Fruit fly (Drosophila melanogaster) Kc167 (cell line): Measurements from ENCODE around the gene tx.

ENCODE experiments used
- Myc ChIP-seq: fragments of >200 bp; optimal IDR thresholded peaks from 2 replicates; lab custom pipeline; 2017; ENCODE audit warnings: missing external identifiers
- Sin3A ChIP-seq: fragments of >200 bp; optimal IDR thresholded peaks from 2 replicates; lab custom pipeline; 2018; ENCODE audit warnings: missing external identifiers
- h ChIP-seq: fragments of >200 bp; optimal IDR thresholded peaks from 3 replicates; lab custom pipeline; 2018; ENCODE audit warnings: missing external identifiers
- insv ChIP-seq: fragments of >200 bp; optimal IDR thresholded peaks from 3 replicates; lab custom pipeline; 2018; ENCODE audit warnings: missing external identifiers
- psq ChIP-seq: fragments of >200 bp; optimal IDR thresholded peaks from 2 replicates; lab custom pipeline; 2017; ENCODE audit warnings: missing external identifiers
- ttk ChIP-seq: sonication (Bioruptor generic); optimal IDR thresholded peaks from 2 replicates; lab custom pipeline; 2017; ENCODE audit warnings: missing external identifiers

tx gene

DNA sequence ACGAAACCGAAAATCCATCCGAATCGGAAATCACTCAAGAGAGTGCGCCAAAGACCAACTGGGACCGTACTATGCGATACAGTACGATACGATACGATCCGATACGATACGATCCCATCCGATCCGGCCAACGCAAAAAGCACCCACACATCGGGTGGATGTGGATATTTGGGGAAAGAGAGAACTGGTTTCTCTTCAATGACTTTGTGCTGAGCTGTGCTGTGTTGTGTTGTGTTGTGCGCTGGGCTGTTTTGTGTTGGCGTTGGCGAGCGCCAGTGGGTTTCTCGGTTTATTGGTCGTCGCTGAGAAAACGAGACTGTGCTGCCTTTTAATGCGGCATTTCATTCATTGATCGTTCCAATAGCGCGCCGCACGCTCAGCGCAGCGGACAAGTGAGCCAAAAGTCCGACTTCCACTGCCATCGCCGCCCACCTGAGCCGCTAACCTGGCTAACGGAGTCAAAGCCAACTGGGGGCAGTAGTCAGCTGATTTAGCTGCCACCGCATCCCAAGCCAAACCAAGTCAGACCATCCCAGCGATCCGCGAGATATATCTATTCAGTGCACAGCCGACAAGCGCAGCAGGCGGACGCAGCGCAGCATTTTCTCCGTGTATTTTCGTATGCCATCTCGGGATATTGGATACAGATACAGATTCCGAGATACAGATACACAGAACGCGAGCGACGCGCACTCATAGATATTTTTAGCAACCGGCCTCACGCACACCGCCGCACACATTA is at the start of gene tx:
tx (plus strand) TSS at position 324 of the 742 bp plus-strand sequence.
- TF ChIP-seq psq, result no peak
- no peak for TF ChIP-seq ttk
- no peak for TF ChIP-seq h (lab: Kevin White, UChicago)

DNA sequence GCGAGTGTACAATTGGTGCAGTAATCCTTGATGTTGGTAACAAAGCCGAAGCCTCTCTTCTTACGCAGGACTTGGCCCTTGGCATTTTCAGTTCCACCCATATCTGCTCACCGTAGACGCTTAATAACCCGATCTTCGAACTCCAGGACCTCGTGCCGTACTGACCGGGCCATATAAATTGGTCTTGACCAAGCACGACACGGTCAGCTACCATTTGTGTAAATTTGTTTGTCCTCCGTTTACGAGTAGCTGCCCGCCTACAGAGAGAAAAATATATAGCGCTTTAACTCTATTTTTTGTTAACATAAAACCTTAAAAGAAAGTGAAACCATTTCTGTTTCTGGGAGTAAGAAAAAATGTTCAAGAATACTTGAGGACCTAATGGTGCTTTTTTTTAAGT is 37.0 kb upstream of the tx start, which contains the start of gene ppk15:
ppk15 (minus strand) TSS at position 101 of the 400 bp plus-strand sequence.
- TF ChIP-seq ttk (no peak), Sin3A (lab: Kevin White, UChicago) (no peak), psq (no peak), h (lab: Kevin White, UChicago) (no peak), Myc (no peak), insv (lab: Kevin White, UChicago) (no peak)

DNA sequence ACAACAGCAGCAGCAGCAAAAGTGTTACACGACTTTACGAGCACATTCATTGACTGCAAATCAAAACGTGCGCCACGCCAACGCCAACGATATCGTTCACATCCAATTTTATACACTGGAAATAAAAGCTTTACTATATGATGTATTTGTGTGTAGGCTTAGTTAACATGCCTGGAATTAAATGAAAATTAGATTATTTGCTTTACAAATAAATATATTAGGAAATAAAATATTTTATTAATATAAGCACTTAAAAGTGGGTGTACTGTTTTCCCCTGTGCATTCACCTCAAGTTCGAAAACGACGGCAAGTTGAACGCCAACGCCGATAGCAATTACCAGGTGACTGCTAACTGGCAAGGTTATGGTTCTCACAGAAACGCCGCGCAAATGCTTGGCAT is 30.8 kb upstream of the tx start:
- TF ChIP-seq Sin3A (lab: Kevin White, UChicago), result no peak
- TF ChIP-seq psq, result no peak
- TF ChIP-seq Myc, result no peak
- no peak for TF ChIP-seq h (lab: Kevin White, UChicago)
- no peak for TF ChIP-seq insv (lab: Kevin White, UChicago)
- no peak for TF ChIP-seq ttk

DNA sequence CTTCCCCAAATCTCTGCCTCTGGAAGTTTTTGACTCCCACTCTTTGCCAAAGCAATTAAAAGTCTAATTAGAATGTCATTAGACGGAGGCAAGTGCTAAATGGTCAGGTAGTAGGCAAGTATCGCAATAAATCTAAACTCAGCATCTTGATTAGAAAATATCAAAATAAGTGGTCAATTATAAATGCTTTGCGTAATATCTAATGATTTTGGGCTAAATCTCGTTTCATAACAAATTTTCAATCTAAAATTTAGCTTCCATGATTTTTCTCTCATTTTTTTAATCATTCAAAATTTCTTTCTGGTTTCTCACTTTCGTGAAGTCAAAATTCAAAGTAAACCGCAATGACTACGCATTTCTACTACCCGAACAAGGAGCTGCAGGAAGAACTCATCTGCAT is 26.8 kb upstream of the tx start, which contains the start of gene Ald2:
Ald2 (plus strand) TSS at position 301 of the 400 bp plus-strand sequence.
- no peak for TF ChIP-seq ttk
- no peak for TF ChIP-seq psq
- no peak for TF ChIP-seq Myc
- TF ChIP-seq h (lab: Kevin White, UChicago), result no peak
- TF ChIP-seq Sin3A (lab: Kevin White, UChicago), result no peak
- no peak for TF ChIP-seq insv (lab: Kevin White, UChicago)

DNA sequence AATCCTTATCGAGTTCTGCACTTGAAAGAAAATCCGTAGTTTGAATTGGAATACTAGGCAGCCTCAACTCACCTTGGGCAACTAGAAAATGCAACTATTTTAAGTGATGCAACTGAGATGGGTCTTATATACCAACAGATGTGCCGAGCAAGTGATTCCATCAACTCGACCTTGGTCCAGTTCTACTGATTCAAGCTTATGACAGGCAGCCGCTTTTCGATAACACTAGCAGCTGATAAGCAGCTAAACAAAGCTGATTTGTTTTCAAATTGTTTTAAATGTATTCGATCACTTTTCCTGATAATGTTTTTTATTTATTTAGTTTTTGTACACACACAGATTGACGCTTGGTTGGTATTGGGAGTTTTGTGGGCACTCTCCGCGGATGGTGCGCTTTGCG is 15.6 kb upstream of the tx start, which contains the start of gene CG6503:
CG6503 (minus strand) TSS at position 101 of the 400 bp plus-strand sequence.
- no peak for TF ChIP-seq insv (lab: Kevin White, UChicago)
- TF ChIP-seq h (lab: Kevin White, UChicago), result no peak
- TF ChIP-seq psq, result no peak
- no peak for TF ChIP-seq ttk
- no peak for TF ChIP-seq Sin3A (lab: Kevin White, UChicago)
- no peak for TF ChIP-seq Myc

DNA sequence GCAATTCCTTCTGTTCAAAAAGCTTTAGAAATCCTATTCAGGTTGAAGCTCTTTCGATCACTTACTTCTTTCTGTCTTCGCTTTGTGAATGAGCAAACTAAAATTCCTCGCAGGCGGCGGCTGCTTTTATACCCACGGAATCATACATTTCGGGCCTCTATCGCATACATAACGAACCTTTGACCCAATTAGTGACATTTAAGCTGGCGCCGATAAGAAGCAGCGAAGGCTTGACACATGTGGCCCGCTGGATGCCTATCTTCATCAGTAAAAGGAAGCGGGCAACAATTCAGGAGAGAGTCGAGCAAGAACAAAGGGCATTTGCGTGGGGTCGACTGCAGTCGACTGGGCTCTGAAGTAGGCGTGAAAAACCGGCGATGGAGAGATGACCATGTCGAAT is 14.9 kb upstream of the tx start, which contains the start of gene CG34291:
CG34291 (minus strand) TSS at position 101 of the 400 bp plus-strand sequence.
- TF ChIP-seq h (lab: Kevin White, UChicago) (no peak), psq (no peak), insv (lab: Kevin White, UChicago) (no peak), ttk (no peak), Sin3A (lab: Kevin White, UChicago) (no peak), Myc (no peak)

DNA sequence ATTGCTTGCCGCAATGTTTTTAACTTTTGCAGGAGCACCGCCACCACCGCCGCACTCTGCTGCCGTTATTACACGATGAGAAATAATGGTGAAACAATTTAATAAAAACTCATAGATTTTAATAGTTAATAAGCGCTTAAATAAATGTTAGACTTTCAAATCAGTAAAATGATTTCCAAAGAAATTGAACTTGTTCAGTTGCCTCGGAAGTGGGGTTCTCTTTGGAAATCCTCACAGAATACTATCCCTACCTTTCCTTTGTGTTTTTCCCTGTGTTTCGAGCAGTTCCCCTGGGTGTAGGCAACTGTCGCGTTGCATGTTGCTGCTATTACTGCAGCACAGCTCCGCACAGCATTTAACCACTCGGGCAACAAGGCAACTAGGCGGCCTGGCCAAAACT is 12.4 kb upstream of the tx start:
- no peak for TF ChIP-seq h (lab: Kevin White, UChicago)
- no peak for TF ChIP-seq insv (lab: Kevin White, UChicago)
- TF ChIP-seq Sin3A (lab: Kevin White, UChicago), result no peak

DNA sequence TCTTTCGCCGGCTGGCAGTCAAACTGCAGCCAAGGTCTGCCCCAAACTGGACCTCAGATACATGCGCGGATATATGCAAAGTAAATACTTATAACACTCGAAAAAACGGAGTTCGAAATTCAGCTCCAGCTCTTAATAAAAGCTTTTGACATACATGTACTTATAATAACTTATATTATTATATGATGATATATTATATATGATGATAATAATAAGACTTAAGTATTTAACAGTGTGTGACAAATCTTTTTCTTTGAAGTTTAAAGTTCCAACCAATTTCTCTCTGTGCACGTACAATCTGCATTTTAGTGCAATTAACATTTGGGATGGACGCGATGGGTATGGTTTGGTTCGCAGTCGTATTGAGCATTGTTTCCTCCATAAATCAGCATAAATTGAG is 11.0 kb upstream of the tx start:
- TF ChIP-seq psq (no peak), insv (lab: Kevin White, UChicago) (no peak), h (lab: Kevin White, UChicago) (no peak), ttk (no peak), Sin3A (lab: Kevin White, UChicago) (no peak), Myc (no peak)

DNA sequence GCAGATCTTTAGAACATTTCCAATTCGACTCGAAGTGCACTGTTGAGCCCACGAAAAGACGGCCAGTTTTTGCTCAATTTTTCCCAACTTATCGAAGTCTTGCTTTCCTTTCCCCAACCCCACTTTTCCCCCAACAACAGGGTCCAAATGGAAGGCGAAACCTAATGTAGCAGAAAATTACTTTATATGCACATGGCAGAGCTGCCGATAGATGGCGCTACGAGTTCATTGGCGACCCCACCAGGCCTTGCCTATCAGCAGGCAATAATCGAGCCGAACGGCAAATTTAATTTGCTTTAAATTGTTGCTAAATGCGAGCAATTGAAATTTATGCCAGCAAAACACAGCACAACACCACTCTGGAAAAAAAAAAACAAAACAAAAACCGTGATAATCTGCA is 8.1 kb upstream of the tx start:
- TF ChIP-seq Sin3A (lab: Kevin White, UChicago), result no peak
- no peak for TF ChIP-seq Myc
- no peak for TF ChIP-seq h (lab: Kevin White, UChicago)
- no peak for TF ChIP-seq insv (lab: Kevin White, UChicago)
- no peak for TF ChIP-seq psq
- no peak for TF ChIP-seq ttk

DNA sequence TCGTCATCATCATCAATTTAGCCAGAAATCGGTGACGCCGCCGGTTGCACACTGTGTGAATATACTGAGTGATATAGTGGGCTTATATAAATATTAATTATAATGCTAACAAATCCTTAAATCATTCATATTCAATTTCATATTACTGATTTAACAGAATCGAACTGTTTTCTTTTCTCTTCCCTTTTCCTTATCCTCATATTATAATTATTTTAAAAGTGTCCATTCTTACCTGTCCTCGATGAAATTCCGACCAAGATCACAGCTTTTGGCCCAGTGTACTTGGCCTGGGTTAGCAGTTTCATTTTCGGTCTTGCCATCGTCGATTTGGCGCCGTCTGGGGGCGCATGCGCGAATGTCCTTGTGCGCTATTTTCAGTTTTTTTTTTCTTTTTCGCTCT is 7.6 kb upstream of the tx start:
- TF ChIP-seq ttk (no peak), psq (no peak), insv (lab: Kevin White, UChicago) (no peak), Sin3A (lab: Kevin White, UChicago) (no peak), h (lab: Kevin White, UChicago) (no peak), Myc (no peak)

DNA sequence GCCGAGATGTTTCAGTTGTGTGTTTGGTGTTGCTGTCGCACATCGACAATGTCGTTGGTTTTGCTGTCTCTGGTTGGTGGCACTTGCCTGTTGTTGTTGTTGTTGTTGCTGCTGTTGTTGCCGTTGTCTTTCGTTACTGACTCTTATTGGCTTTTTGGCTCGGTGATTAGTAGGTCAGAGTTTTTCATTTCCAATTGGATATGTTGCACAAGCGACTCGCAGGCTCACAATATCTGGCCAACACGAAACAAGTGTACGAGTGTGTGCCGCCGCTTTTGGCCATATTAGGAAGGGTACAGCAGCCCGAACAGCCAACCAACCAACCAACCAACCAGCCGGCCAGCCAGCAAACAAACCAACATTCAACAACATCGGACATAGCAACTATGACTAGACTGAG is 6.8 kb upstream of the tx start:
- TF ChIP-seq Sin3A (lab: Kevin White, UChicago), result no peak

DNA sequence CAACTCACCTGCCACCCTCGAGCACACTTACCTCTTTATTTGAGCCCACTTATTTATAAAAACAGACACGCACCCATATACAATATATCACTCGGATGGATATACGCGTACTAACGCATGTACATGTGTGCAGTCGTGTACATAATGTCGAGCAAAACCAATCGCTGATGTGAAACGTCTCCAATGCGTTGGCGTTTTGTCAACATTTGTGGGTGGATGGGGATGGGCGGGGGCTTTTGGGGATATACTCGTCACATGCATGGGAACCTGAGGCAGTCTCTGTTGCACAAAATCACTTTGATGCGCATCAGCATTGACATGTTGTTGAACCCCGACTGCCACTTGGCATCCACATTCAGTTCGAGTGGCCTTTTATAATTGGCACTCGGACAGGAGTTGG is 4.6 kb upstream of the tx start:
- TF ChIP-seq Myc (no peak), insv (lab: Kevin White, UChicago) (no peak), Sin3A (lab: Kevin White, UChicago) (no peak), psq (no peak), ttk (no peak), h (lab: Kevin White, UChicago) (no peak)

DNA sequence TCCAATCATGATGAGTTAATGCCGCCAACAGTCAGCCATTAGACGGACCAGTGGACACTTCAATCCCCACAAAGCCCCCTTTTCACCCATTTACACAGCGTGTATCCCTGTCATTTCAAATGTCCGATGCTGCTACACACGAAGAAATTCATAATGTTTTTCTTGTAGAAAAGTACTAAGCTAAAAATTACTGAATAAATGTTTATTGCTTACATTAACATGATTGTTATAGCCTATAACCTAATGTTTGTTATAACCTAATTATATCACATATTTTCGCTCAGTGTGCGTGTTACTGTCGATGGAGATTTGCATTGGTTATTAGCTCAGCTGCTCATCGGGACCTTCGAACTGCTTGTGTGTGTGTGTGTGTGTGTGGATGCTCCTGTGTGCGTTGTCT is 4.0 kb upstream of the tx start:
- TF ChIP-seq h (lab: Kevin White, UChicago), result no peak
- TF ChIP-seq Sin3A (lab: Kevin White, UChicago), result no peak
- TF ChIP-seq Myc, result no peak
- TF ChIP-seq insv (lab: Kevin White, UChicago), result no peak
- no peak for TF ChIP-seq ttk
- no peak for TF ChIP-seq psq
